Worm (Caenorhabditis elegans) whole organism, L4/young adult: ENCODE measurements around the gene C05E11.6.

Experiments used
- W03F9.2 ChIP-seq: fragments of 150-350 bp; optimal IDR thresholded peaks from 2 replicates; lab custom pipeline; 2014; ENCODE audit warnings: missing biosample characterization, missing genetic modification characterization
- dao-5 ChIP-seq: sonication (generic microtip); optimal IDR thresholded peaks from 2 replicates; lab custom pipeline; 2016; ENCODE audit warnings: missing genotype, missing genetic modification characterization, moderate library complexity, missing compliant biosample characterization
- him-1 ChIP-seq: sonication (generic microtip); optimal IDR thresholded peaks from 2 replicates; lab custom pipeline; 2016; ENCODE audit warnings: missing genotype, missing genetic modification reagents, missing genetic modification characterization, missing compliant biosample characterization

- TF ChIP-seq W03F9.2 (no peak), him-1 (tag; lab: Kevin White, UChicago) (no peak), dao-5 (no peak)
Observed at ce11 chrX:4567110-4567509, 5.1 kb downstream of the C05E11.6 start.
